Fruit fly (Drosophila melanogaster) whole organism, embryonic: ENCODE measurements around the gene CG7156.

ENCODE experiments used
- Bgb ChIP-seq: fragments of 200-800 bp; sonication (Bioruptor generic); IDR thresholded peaks from 2 replicates; pipeline ENCODE4 v1.3.6; 2022; ENCODE audit warnings: missing biosample characterization, missing genetic modification characterization; ENCODE audit not compliant: partially characterized antibody
- BtbVII ChIP-seq: fragments of 200-800 bp; sonication (Bioruptor generic); optimal IDR thresholded peaks from 3 replicates; lab custom pipeline; 2017; ENCODE audit warnings: missing biosample characterization, mild to moderate bottlenecking, missing genetic modification characterization
- CG10959 ChIP-seq: fragments of 200-800 bp; sonication (Bioruptor generic); IDR thresholded peaks from 2 replicates; pipeline ENCODE4 v1.3.6; 2022; ENCODE audit warnings: missing biosample characterization, missing genetic modification characterization
- CG12391 ChIP-seq: fragments of 200-800 bp; sonication (Bioruptor generic); optimal IDR thresholded peaks from 3 replicates; lab custom pipeline; 2018; ENCODE audit warnings: missing biosample characterization, mild to moderate bottlenecking, missing genetic modification characterization, moderate library complexity
- CG15073 ChIP-seq: fragments of 200-800 bp; sonication (Bioruptor generic); optimal IDR thresholded peaks from 2 replicates; lab custom pipeline; 2016; ENCODE audit warnings: missing biosample characterization, missing genetic modification characterization
- CG1529 ChIP-seq: fragments of 200-800 bp; sonication (Bioruptor generic); optimal IDR thresholded peaks from 3 replicates; lab custom pipeline; 2018; ENCODE audit warnings: missing biosample characterization, missing genetic modification characterization
- CG15479 ChIP-seq: fragments of 200-800 bp; sonication (Bioruptor generic); optimal IDR thresholded peaks from 3 replicates; lab custom pipeline; 2019; ENCODE audit warnings: missing biosample characterization, mild to moderate bottlenecking, missing genetic modification characterization, moderate library complexity
- CG17829 ChIP-seq: fragments of 200-800 bp; optimal IDR thresholded peaks from 2 replicates; lab custom pipeline; 2019; ENCODE audit warnings: missing biosample characterization, mild to moderate bottlenecking, missing genetic modification characterization, moderate library complexity
- CG18011 ChIP-seq: fragments of 200-800 bp; sonication (Bioruptor generic); optimal IDR thresholded peaks from 2 replicates; lab custom pipeline; 2017; ENCODE audit warnings: missing biosample characterization, missing genetic modification characterization, mild to moderate bottlenecking, moderate library complexity, missing genotype
- CG2116 ChIP-seq: fragments of 200-800 bp; sonication (Bioruptor generic); optimal IDR thresholded peaks from 3 replicates; lab custom pipeline; 2018; ENCODE audit warnings: missing biosample characterization, mild to moderate bottlenecking, missing genetic modification characterization
- CG2129 ChIP-seq: fragments of 200-800 bp; sonication (Bioruptor generic); IDR thresholded peaks from 2 replicates; pipeline ENCODE4 v1.3.6; 2022; ENCODE audit warnings: missing biosample characterization, missing genetic modification characterization; ENCODE audit not compliant: partially characterized antibody
- CG3995 ChIP-seq: fragments of 200-800 bp; sonication (Bioruptor generic); optimal IDR thresholded peaks from 3 replicates; lab custom pipeline; 2016; ENCODE audit warnings: missing biosample characterization, missing genetic modification characterization
- CG4707 ChIP-seq: fragments of 200-800 bp; sonication (Bioruptor generic); optimal IDR thresholded peaks from 2 replicates; lab custom pipeline; 2018; ENCODE audit warnings: missing biosample characterization, mild to moderate bottlenecking, missing genetic modification characterization, moderate library complexity
- CG6254 ChIP-seq: fragments of 200-800 bp; sonication (Bioruptor generic); optimal IDR thresholded peaks from 3 replicates; lab custom pipeline; 2017; ENCODE audit warnings: mild to moderate bottlenecking, missing biosample characterization, missing genetic modification reagents, missing genetic modification characterization
- CG6765 ChIP-seq: fragments of 200-800 bp; sonication (Bioruptor generic); optimal IDR thresholded peaks from 3 replicates; lab custom pipeline; 2017; ENCODE audit warnings: missing biosample characterization, mild to moderate bottlenecking, missing genetic modification characterization
- CG8359 ChIP-seq: fragments of 200-800 bp; sonication (Bioruptor generic); optimal IDR thresholded peaks from 2 replicates; lab custom pipeline; 2017; ENCODE audit warnings: missing biosample characterization, mild to moderate bottlenecking, missing genetic modification characterization, borderline replicate concordance
- CG8944 ChIP-seq: fragments of 200-800 bp; sonication (Bioruptor generic); optimal IDR thresholded peaks from 3 replicates; lab custom pipeline; 2016; ENCODE audit warnings: missing biosample characterization, missing genetic modification characterization
- Dad ChIP-seq: fragments of 200-800 bp; sonication (Bioruptor generic); optimal IDR thresholded peaks from 3 replicates; lab custom pipeline; 2016; ENCODE audit warnings: missing biosample characterization, missing genetic modification characterization
- Dip2 ChIP-seq: fragments of 200-800 bp; sonication (Bioruptor generic); IDR thresholded peaks from 2 replicates; pipeline ENCODE4 v1.3.6; 2022; ENCODE audit warnings: missing biosample characterization, missing genetic modification characterization
- MESR4 ChIP-seq: fragments of 200-800 bp; sonication (Bioruptor generic); optimal IDR thresholded peaks from 2 replicates; lab custom pipeline; 2018; ENCODE audit warnings: missing biosample characterization, mild to moderate bottlenecking, missing genetic modification characterization, moderate library complexity
- Max ChIP-seq: fragments of 200-800 bp; sonication (Bioruptor generic); optimal IDR thresholded peaks from 2 replicates; lab custom pipeline; 2016; ENCODE audit warnings: missing biosample characterization, mild to moderate bottlenecking, missing genetic modification characterization
- Med ChIP-seq: fragments of 200-800 bp; sonication (Bioruptor generic); peaks from one replicate; lab custom pipeline; 2016; ENCODE audit warnings: missing biosample characterization, missing genetic modification characterization, mild to moderate bottlenecking, inconsistent platforms, moderate library complexity
- Mes4 ChIP-seq: fragments of 200-800 bp; sonication (Bioruptor generic); optimal IDR thresholded peaks from 2 replicates; lab custom pipeline; 2016; ENCODE audit warnings: missing biosample characterization, missing genetic modification characterization
- Sry-δ ChIP-seq: fragments of 200-800 bp; sonication (Bioruptor generic); optimal IDR thresholded peaks from 2 replicates; lab custom pipeline; 2016; ENCODE audit warnings: missing biosample characterization, missing genetic modification characterization
- TFAM ChIP-seq: fragments of 200-800 bp; sonication (Bioruptor generic); optimal IDR thresholded peaks from 2 replicates; lab custom pipeline; 2017; ENCODE audit warnings: missing biosample characterization, missing genetic modification characterization, inconsistent platforms
- ac ChIP-seq: fragments of 200-800 bp; sonication (Bioruptor generic); optimal IDR thresholded peaks from 3 replicates; lab custom pipeline; 2017; ENCODE audit warnings: missing biosample characterization, mild to moderate bottlenecking, missing genetic modification characterization
- btn ChIP-seq: fragments of 200-800 bp; sonication (Bioruptor generic); optimal IDR thresholded peaks from 2 replicates; lab custom pipeline; 2016; ENCODE audit warnings: missing biosample characterization, missing genetic modification characterization
- corto ChIP-seq: fragments of 200-800 bp; sonication (Bioruptor generic); optimal IDR thresholded peaks from 2 replicates; lab custom pipeline; 2016; ENCODE audit warnings: missing biosample characterization, mild to moderate bottlenecking, missing genetic modification characterization, moderate library complexity
- da ChIP-seq: fragments of 200-800 bp; sonication (Bioruptor generic); optimal IDR thresholded peaks from 2 replicates; lab custom pipeline; 2016; ENCODE audit warnings: missing biosample characterization, missing genetic modification characterization
- dmrt11E ChIP-seq: fragments of 200-800 bp; sonication (Bioruptor generic); optimal IDR thresholded peaks from 3 replicates; lab custom pipeline; 2018; ENCODE audit warnings: missing biosample characterization, mild to moderate bottlenecking, missing genetic modification characterization, moderate library complexity
- fd102C ChIP-seq: fragments of 200-800 bp; sonication (Bioruptor generic); optimal IDR thresholded peaks from 2 replicates; lab custom pipeline; 2018; ENCODE audit warnings: missing biosample characterization, mild to moderate bottlenecking, missing genetic modification characterization, moderate library complexity
- fd3F ChIP-seq: fragments of 200-800 bp; sonication (Bioruptor generic); optimal IDR thresholded peaks from 2 replicates; lab custom pipeline; 2018; ENCODE audit warnings: missing biosample characterization, mild to moderate bottlenecking, missing genetic modification characterization, moderate library complexity
- gem ChIP-seq: fragments of 200-800 bp; sonication (Bioruptor generic); optimal IDR thresholded peaks from 2 replicates; lab custom pipeline; 2019; ENCODE audit warnings: missing biosample characterization, mild to moderate bottlenecking, missing genetic modification characterization, moderate library complexity
- h ChIP-seq: fragments of >200 bp; optimal IDR thresholded peaks from 2 replicates; lab custom pipeline; 2017
- hb ChIP-seq: fragments of 200-800 bp; sonication (Bioruptor generic); IDR thresholded peaks from 3 replicates; pipeline ENCODE4 v1.3.6; 2022; ENCODE audit warnings: missing biosample characterization, missing genetic modification characterization; ENCODE audit not compliant: partially characterized antibody
- ind ChIP-seq: fragments of 200-800 bp; sonication (Bioruptor generic); optimal IDR thresholded peaks from 3 replicates; lab custom pipeline; 2016; ENCODE audit warnings: missing biosample characterization, missing genetic modification characterization
- lab ChIP-seq: fragments of 200-800 bp; sonication (Bioruptor generic); optimal IDR thresholded peaks from 3 replicates; lab custom pipeline; 2017; ENCODE audit warnings: missing biosample characterization, missing genetic modification characterization, mild to moderate bottlenecking, moderate library complexity, missing genetic modification reagents
- luna ChIP-seq: fragments of 200-800 bp; sonication (Bioruptor generic); optimal IDR thresholded peaks from 2 replicates; lab custom pipeline; 2016; ENCODE audit warnings: missing biosample characterization, missing genetic modification characterization
- mirr ChIP-seq: fragments of 200-800 bp; sonication (Bioruptor generic); optimal IDR thresholded peaks from 3 replicates; lab custom pipeline; 2018; ENCODE audit warnings: missing biosample characterization, mild to moderate bottlenecking, missing genetic modification characterization
- pb ChIP-seq: fragments of 200-800 bp; sonication (Bioruptor generic); optimal IDR thresholded peaks from 3 replicates; lab custom pipeline; 2016; ENCODE audit warnings: missing biosample characterization, missing genetic modification characterization
- phol ChIP-seq: fragments of 200-800 bp; sonication (Bioruptor generic); optimal IDR thresholded peaks from 3 replicates; lab custom pipeline; 2018; ENCODE audit warnings: missing biosample characterization, mild to moderate bottlenecking, missing genetic modification characterization, moderate library complexity
- pros ChIP-seq: fragments of 200-800 bp; sonication (Bioruptor generic); optimal IDR thresholded peaks from 3 replicates; lab custom pipeline; 2019; ENCODE audit warnings: missing biosample characterization, mild to moderate bottlenecking, missing genetic modification characterization, moderate library complexity
- sc ChIP-seq, 3 experiments: fragments of >200 bp in 2 of 3; fragments of 200-800 bp in 1 of 3; sonication (Bioruptor generic) in 1 of 3; optimal IDR thresholded peaks; 2 replicates in 2 of 3; 3 replicates in 1 of 3; lab custom pipeline; 2017; ENCODE audit warnings: mild to moderate bottlenecking in 1 of 3, missing biosample characterization in 1 of 3, missing genetic modification characterization in 1 of 3, missing genetic modification reagents in 1 of 3
- sd ChIP-seq: fragments of 200-800 bp; sonication (Bioruptor generic); optimal IDR thresholded peaks from 3 replicates; lab custom pipeline; 2018; ENCODE audit warnings: missing biosample characterization, mild to moderate bottlenecking, missing genetic modification characterization, moderate library complexity
- sna ChIP-seq: fragments of 200-800 bp; sonication (Bioruptor generic); IDR thresholded peaks from 2 replicates; pipeline ENCODE4 v1.3.6; 2022; ENCODE audit warnings: missing biosample characterization, missing genetic modification characterization; ENCODE audit not compliant: partially characterized antibody
- sob ChIP-seq: fragments of 200-800 bp; sonication (Bioruptor generic); IDR thresholded peaks from 2 replicates; pipeline ENCODE4 v1.3.6; 2022; ENCODE audit warnings: missing biosample characterization, missing genetic modification characterization
- vnd ChIP-seq: fragments of 200-800 bp; sonication (Bioruptor generic); IDR thresholded peaks from 3 replicates; pipeline ENCODE4 v1.3.6; 2022; ENCODE audit warnings: missing biosample characterization, missing genetic modification characterization; ENCODE audit not compliant: partially characterized antibody
- zf30C ChIP-seq: fragments of 200-800 bp; sonication (Bioruptor generic); optimal IDR thresholded peaks from 3 replicates; lab custom pipeline; 2018; ENCODE audit warnings: missing biosample characterization, mild to moderate bottlenecking, missing genetic modification characterization

CG7156 gene

DNA sequence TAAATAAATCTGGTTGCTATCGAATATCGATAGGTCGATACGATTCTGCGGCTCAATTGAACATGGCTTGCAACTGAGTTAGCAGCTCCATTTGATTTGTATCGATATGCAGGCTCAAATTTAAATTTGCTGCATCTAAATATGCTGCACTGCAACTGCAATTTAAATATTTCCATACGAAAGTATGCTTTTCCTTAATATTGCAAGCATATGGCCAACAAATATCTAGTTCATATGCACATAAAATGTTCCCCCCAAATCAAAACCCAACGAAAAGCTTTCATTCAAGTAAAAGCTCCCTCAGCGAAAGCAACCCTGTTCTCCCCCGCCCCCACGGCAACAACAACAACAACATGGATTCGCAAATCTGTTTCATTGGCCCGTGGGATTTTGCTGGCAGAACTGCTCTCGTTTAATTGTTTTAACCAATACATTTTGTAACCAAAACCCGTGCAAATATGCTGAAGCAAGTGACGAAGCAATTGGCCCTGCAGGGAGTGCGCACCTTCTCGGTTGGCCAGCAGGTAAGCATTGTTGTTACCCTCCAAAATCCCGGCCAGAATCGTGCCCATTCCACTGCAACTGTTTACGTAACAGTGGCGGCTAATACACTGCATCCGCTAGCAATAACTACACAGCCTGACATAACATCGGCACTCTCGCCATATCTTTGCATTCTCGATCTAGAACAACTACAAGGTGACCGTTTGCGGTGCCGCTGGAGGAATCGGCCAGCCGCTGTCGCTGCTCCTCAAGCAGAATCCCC is 15.7 kb downstream of the CG7156 start, which contains the start of the genes CG7168 and Mdh2 (continued):
- TF ChIP-seq dmrt11E (tag; lab: Kevin White, UChicago): no peak
- TF ChIP-seq pb (GFP tag; lab: Kevin White, UChicago): no peak
- TF ChIP-seq sd (tag; lab: Kevin White, UChicago): no peak
- peak; percentile 72 for TF ChIP-seq Med (GFP tag; lab: Kevin White, UChicago)
- TF ChIP-seq pros (GFP tag; lab: Kevin White, UChicago): no peak
- no peak for TF ChIP-seq CG1529
- TF ChIP-seq Max: no peak
- peak; percentile 31 for TF ChIP-seq CG17829
- TF ChIP-seq CG6765 (GFP tag; lab: Kevin White, UChicago): peak; percentile 36
- TF ChIP-seq Dip2 (GFP tag; lab: Robert Waterston, UW): no peak
- no peak for TF ChIP-seq CG15073 (GFP tag; lab: Kevin White, UChicago)
- TF ChIP-seq MESR4 (GFP tag; lab: Kevin White, UChicago): peak; percentile 34
- TF ChIP-seq vnd (GFP tag; lab: Robert Waterston, UW): peak; percentile 81
- no peak; the same call in 1 of the 2 replicates for TF ChIP-seq CG2129 (GFP tag; lab: Robert Waterston, UW)
- TF ChIP-seq gem (tag; lab: Kevin White, UChicago): no peak
- peak; percentile 40 for TF ChIP-seq lab (GFP tag; lab: Kevin White, UChicago)
- no peak for TF ChIP-seq zf30C (GFP tag; lab: Kevin White, UChicago)
- TF ChIP-seq hb (GFP tag; lab: Robert Waterston, UW): peak; percentile 82
- peak; percentile 44 for TF ChIP-seq phol
- TF ChIP-seq Mes4 (GFP tag; lab: Kevin White, UChicago): no peak
- TF ChIP-seq da (GFP tag; lab: Kevin White, UChicago): no peak
- TF ChIP-seq CG18011 (GFP tag; lab: Kevin White, UChicago): no peak
- TF ChIP-seq h (lab: Kevin White, UChicago): no peak
- TF ChIP-seq TFAM (GFP tag; lab: Kevin White, UChicago): no peak
- TF ChIP-seq CG3995 (GFP tag; lab: Kevin White, UChicago): no peak
- no peak for TF ChIP-seq sc (optimal IDR thresholded peaks at IDR 0.05; lab: Kevin White, UChicago)
- no peak for TF ChIP-seq sc (GFP tag; optimal IDR thresholded peaks at IDR 0.05; lab: Kevin White, UChicago)
- TF ChIP-seq fd102C: no peak
- TF ChIP-seq luna (GFP tag; lab: Kevin White, UChicago): no peak
- TF ChIP-seq ind (GFP tag; lab: Kevin White, UChicago): no peak
- no peak for TF ChIP-seq fd3F
- peak; percentile 88 for TF ChIP-seq Bgb (GFP tag; lab: Robert Waterston, UW)
- TF ChIP-seq CG8359 (GFP tag; lab: Kevin White, UChicago): no peak
- TF ChIP-seq mirr: peak; percentile 21
- TF ChIP-seq ac (GFP tag; lab: Kevin White, UChicago): no peak
- TF ChIP-seq CG12391 (tag; lab: Kevin White, UChicago): peak; percentile 30
- no peak for TF ChIP-seq BtbVII (GFP tag; lab: Kevin White, UChicago)
- TF ChIP-seq Sry-δ (GFP tag; lab: Kevin White, UChicago): peak; percentile 83
- no peak for TF ChIP-seq CG10959 (GFP tag; lab: Robert Waterston, UW)
- TF ChIP-seq CG15479 (GFP tag; lab: Kevin White, UChicago): no peak
- TF ChIP-seq sob (GFP tag; lab: Robert Waterston, UW): no peak
- no peak for TF ChIP-seq CG4707 (GFP tag; lab: Kevin White, UChicago)
- no peak for TF ChIP-seq CG6254
- TF ChIP-seq sna (GFP tag; lab: Robert Waterston, UW): peak; percentile 77; the same call in 1 of the 2 replicates
- no peak for TF ChIP-seq Dad (GFP tag; lab: Kevin White, UChicago)
- TF ChIP-seq corto (GFP tag; lab: Kevin White, UChicago): no peak
- no peak for TF ChIP-seq CG8944 (GFP tag; lab: Kevin White, UChicago)
- TF ChIP-seq CG2116 (GFP tag; lab: Kevin White, UChicago): peak; percentile 98
- no peak for TF ChIP-seq btn (GFP tag; lab: Kevin White, UChicago)
